Worm (Caenorhabditis elegans) whole organism, midembryonic: ENCODE measurements around the gene F32D8.14.

ENCODE experiments used
- T22C8.4 ChIP-seq: fragments of 200-800 bp; sonication (Bioruptor generic); IDR thresholded peaks from 2 replicates; pipeline ENCODE4 v1.3.6; 2022; ENCODE audit warnings: missing genetic modification characterization, missing compliant biosample characterization
- cog-1 ChIP-seq: sonication (generic microtip); optimal IDR thresholded peaks from 2 replicates; lab custom pipeline; 2016; ENCODE audit warnings: missing genetic modification characterization, missing compliant biosample characterization
- flt-1 ChIP-seq: fragments of 200-800 bp; sonication (Bioruptor generic); IDR thresholded peaks from 2 replicates; pipeline ENCODE4 v1.3.6; 2022; ENCODE audit warnings: missing genetic modification characterization, missing compliant biosample characterization
- klf-2 ChIP-seq: fragments of 200-800 bp; sonication (Bioruptor generic); conservative IDR thresholded peaks from 2 replicates; pipeline ENCODE4 v1.3.6; 2022; ENCODE audit warnings: missing genetic modification reagents, missing genetic modification characterization, missing compliant biosample characterization
- med-1 ChIP-seq: sonication (generic microtip); optimal IDR thresholded peaks from 2 replicates; lab custom pipeline; 2017; ENCODE audit warnings: missing genetic modification characterization, mild to moderate bottlenecking, missing compliant biosample characterization, antibody characterized with exemption, missing genetic modification reagents; ENCODE audit not compliant: insufficient read depth
- ref-1 ChIP-seq: fragments of 200-800 bp; sonication (Bioruptor generic); conservative IDR thresholded peaks from 2 replicates; pipeline ENCODE4 v1.3.6; 2022; ENCODE audit warnings: missing genetic modification reagents, missing genetic modification characterization, missing compliant biosample characterization
- tab-1 ChIP-seq: fragments of 200-800 bp; sonication (Bioruptor generic); IDR thresholded peaks from 2 replicates; pipeline ENCODE4 v1.3.6; 2022; ENCODE audit warnings: missing genetic modification characterization, missing compliant biosample characterization
- ztf-23 ChIP-seq: fragments of 200-800 bp; sonication (Bioruptor generic); IDR thresholded peaks from 2 replicates; pipeline ENCODE4 v1.3.6; 2022; ENCODE audit warnings: missing genetic modification reagents, missing genetic modification characterization, missing compliant biosample characterization
- ztf-29 ChIP-seq: fragments of 200-800 bp; sonication (Bioruptor generic); IDR thresholded peaks from 2 replicates; pipeline ENCODE4 v1.3.6; 2022; ENCODE audit warnings: missing genetic modification reagents, missing genetic modification characterization, missing compliant biosample characterization

Gene F32D8.14

DNA sequence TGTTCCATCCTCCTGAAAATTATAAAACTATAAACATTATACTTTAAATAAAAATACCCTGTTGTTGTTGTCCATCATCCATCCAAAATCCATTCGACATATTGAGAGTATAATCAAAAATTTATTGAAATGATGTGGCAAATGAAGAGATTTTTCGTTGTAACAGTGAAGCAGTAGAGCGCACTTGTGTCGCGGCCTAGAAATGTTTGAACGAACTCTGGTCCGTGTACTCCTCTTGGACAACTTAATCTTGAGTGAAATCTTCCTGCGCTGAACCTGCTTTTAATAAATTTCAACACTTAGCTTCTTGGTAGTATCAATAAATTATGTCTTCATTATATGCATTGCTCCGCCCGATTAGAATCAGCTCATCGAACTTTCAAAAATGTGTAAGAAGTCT lies at the start of gene F32D8.14, which contains the start of gene F32D8.5:
Gene F32D8.14 (minus strand): TSS at position 188 of the 400 bp plus-strand sequence.
Gene F32D8.5 (plus strand): TSS at position 200 of the 400 bp plus-strand sequence.
- TF ChIP-seq ztf-29 (GFP tag; lab: Robert Waterston, UW) (no peak), ref-1 (GFP tag; lab: Robert Waterston, UW) (no peak), med-1 (GFP tag; lab: Kevin White, UChicago) (no peak), cog-1 (tag; lab: Kevin White, UChicago) (peak; percentile 4), ztf-23 (peak; percentile 78; the same call in 1 of the 2 replicates), flt-1 (GFP tag; lab: Robert Waterston, UW) (peak; percentile 57; the same call in 1 of the 2 replicates)

ce11 chrV:10942161-10942560 lies 47.6 kb upstream of the F32D8.14 start, which contains the start of gene zip-9:
zip-9 (plus strand) TSS chrV:10942461.
- TF ChIP-seq cog-1 (tag; lab: Kevin White, UChicago) (no peak), klf-2 (GFP tag; lab: Robert Waterston, UW) (no peak)

- TF ChIP-seq klf-2 (GFP tag; lab: Robert Waterston, UW) = no peak
- no peak for TF ChIP-seq ref-1 (GFP tag; lab: Robert Waterston, UW)
- no peak for TF ChIP-seq tab-1 (GFP tag; lab: Robert Waterston, UW)
- no peak for TF ChIP-seq flt-1 (GFP tag; lab: Robert Waterston, UW)
- TF ChIP-seq ztf-23 = no peak
- no peak for TF ChIP-seq cog-1 (tag; lab: Kevin White, UChicago)
- no peak for TF ChIP-seq med-1 (GFP tag; lab: Kevin White, UChicago)
- no peak for TF ChIP-seq ztf-29 (GFP tag; lab: Robert Waterston, UW)
- TF ChIP-seq T22C8.4 (GFP tag; lab: Robert Waterston, UW) = no peak
These were observed 46.6 kb upstream of the F32D8.14 start, which contains the start of gene F17C11.26 for ce11 chrV:10941150-10941549. F17C11.26 (plus strand) TSS chrV:10941450.

DNA sequence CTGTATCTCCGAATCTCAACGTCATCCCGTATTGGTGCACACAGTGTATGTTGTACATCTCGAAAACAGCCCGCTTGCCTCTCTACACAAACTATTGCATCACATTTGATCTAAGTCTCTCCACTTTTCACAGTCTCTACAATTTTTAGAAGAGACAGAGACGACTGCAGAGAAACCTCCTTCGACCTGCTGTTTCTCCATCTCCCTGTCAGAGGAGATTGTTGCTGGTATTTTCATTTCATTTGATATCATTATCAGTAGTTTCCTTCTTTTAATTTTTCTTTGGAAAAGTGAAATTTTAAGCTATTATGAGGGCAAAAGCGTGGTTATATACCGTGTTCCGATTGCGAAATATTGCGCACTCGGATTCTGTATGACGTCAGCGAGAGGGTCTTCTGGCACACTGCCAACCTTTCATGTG lies 46.0 kb upstream of the F32D8.14 start:
- TF ChIP-seq cog-1 (tag; lab: Kevin White, UChicago) (peak; percentile 14), ref-1 (GFP tag; lab: Robert Waterston, UW) (no peak), tab-1 (GFP tag; lab: Robert Waterston, UW) (no peak), T22C8.4 (GFP tag; lab: Robert Waterston, UW) (no peak), flt-1 (GFP tag; lab: Robert Waterston, UW) (no peak)

- TF ChIP-seq med-1 (GFP tag; lab: Kevin White, UChicago) (no peak), T22C8.4 (GFP tag; lab: Robert Waterston, UW) (no peak), flt-1 (GFP tag; lab: Robert Waterston, UW) (no peak), ztf-23 (no peak), klf-2 (GFP tag; lab: Robert Waterston, UW) (no peak), tab-1 (GFP tag; lab: Robert Waterston, UW) (no peak), cog-1 (tag; lab: Kevin White, UChicago) (no peak), ztf-29 (GFP tag; lab: Robert Waterston, UW) (no peak), ref-1 (GFP tag; lab: Robert Waterston, UW) (no peak)
These were observed 45.5 kb upstream of the F32D8.14 start for ce11 chrV:10939990-10940570.

- TF ChIP-seq ref-1 (GFP tag; lab: Robert Waterston, UW) (no peak), ztf-29 (GFP tag; lab: Robert Waterston, UW) (no peak), klf-2 (GFP tag; lab: Robert Waterston, UW) (no peak), tab-1 (GFP tag; lab: Robert Waterston, UW) (no peak), flt-1 (GFP tag; lab: Robert Waterston, UW) (no peak), ztf-23 (no peak), med-1 (GFP tag; lab: Kevin White, UChicago) (no peak), cog-1 (tag; lab: Kevin White, UChicago) (no peak), T22C8.4 (GFP tag; lab: Robert Waterston, UW) (no peak)
These were observed 44.2 kb upstream of the F32D8.14 start, which contains the start of gene F17C11.11 for ce11 chrV:10938739-10939138. F17C11.11 (minus strand) TSS chrV:10938817.

- TF ChIP-seq flt-1 (GFP tag; lab: Robert Waterston, UW) (no peak), ztf-23 (no peak), ztf-29 (GFP tag; lab: Robert Waterston, UW) (no peak), tab-1 (GFP tag; lab: Robert Waterston, UW) (no peak), med-1 (GFP tag; lab: Kevin White, UChicago) (no peak), T22C8.4 (GFP tag; lab: Robert Waterston, UW) (no peak), ref-1 (GFP tag; lab: Robert Waterston, UW) (no peak), cog-1 (tag; lab: Kevin White, UChicago) (no peak), klf-2 (GFP tag; lab: Robert Waterston, UW) (no peak)
These were observed 42.7 kb upstream of the F32D8.14 start for ce11 chrV:10937294-10937693.

DNA sequence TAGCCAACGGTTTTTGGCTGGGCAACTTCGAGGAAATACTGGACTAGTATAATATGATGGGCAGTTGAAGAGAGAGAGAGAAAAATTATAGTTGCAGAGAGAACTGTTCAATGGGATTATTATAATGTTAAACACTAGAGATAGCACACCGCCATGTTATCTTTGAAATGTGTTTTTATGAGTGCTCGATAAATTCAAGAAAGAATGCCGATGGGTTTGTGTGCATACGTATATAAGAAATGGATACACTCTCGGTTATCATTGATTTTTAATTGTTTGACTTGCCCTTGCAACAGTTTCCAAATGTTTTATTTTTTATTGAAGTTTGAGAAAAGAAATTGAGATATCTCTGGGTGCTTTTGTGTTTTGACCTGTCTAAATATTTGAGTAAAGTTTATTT lies 42.1 kb upstream of the F32D8.14 start, which contains the start of gene F17C11.12:
Gene F17C11.12 (minus strand): TSS at position 240 of the 400 bp plus-strand sequence.
- no peak for TF ChIP-seq cog-1 (tag; lab: Kevin White, UChicago)
- no peak for TF ChIP-seq ref-1 (GFP tag; lab: Robert Waterston, UW)
- TF ChIP-seq ztf-29 (GFP tag; lab: Robert Waterston, UW) = no peak
- no peak for TF ChIP-seq med-1 (GFP tag; lab: Kevin White, UChicago)
- TF ChIP-seq tab-1 (GFP tag; lab: Robert Waterston, UW) = no peak
- TF ChIP-seq flt-1 (GFP tag; lab: Robert Waterston, UW) = no peak
- TF ChIP-seq ztf-23 = no peak

- TF ChIP-seq cog-1 (tag; lab: Kevin White, UChicago) (no peak), med-1 (GFP tag; lab: Kevin White, UChicago) (no peak), ref-1 (GFP tag; lab: Robert Waterston, UW) (no peak), tab-1 (GFP tag; lab: Robert Waterston, UW) (no peak)
These were observed 37.8 kb upstream of the F32D8.14 start, which contains the start of gene F58B4.5 for ce11 chrV:10932411-10932810. F58B4.5 (plus strand) TSS chrV:10932693.
